Worm (Caenorhabditis elegans) whole organism, L3 larva: ENCODE measurements around the gene fbxc-58.

Experiments used
- R02D3.7 ChIP-seq: fragments of 150-350 bp; optimal IDR thresholded peaks from 2 replicates; lab custom pipeline; 2014; ENCODE audit warnings: missing biosample characterization, missing genetic modification characterization
- ZK546.5 ChIP-seq: sonication (generic microtip); optimal IDR thresholded peaks from 2 replicates; lab custom pipeline; 2017; ENCODE audit warnings: missing biosample characterization, missing genetic modification characterization
- ceh-16 ChIP-seq: sonication (generic microtip); optimal IDR thresholded peaks from 2 replicates; lab custom pipeline; 2017; ENCODE audit warnings: missing biosample characterization, missing genetic modification characterization
- ceh-82 ChIP-seq: fragments of 150-350 bp; optimal IDR thresholded peaks from 2 replicates; lab custom pipeline; 2014; ENCODE audit warnings: missing biosample characterization, missing genetic modification characterization
- ceh-9 ChIP-seq: sonication (generic microtip); optimal IDR thresholded peaks from 2 replicates; lab custom pipeline; 2018; ENCODE audit warnings: missing biosample characterization, missing genetic modification characterization
- egl-5 ChIP-seq: fragments of 150-350 bp; optimal IDR thresholded peaks from 2 replicates; lab custom pipeline; 2017; ENCODE audit warnings: missing biosample characterization, missing genetic modification reagents, missing genetic modification characterization, inconsistent platforms
- elt-1 ChIP-seq: fragments of 150-350 bp; optimal IDR thresholded peaks from 2 replicates; lab custom pipeline; 2014; ENCODE audit warnings: missing biosample characterization, missing genetic modification characterization
- elt-2 ChIP-seq: sonication (generic microtip); optimal IDR thresholded peaks from 2 replicates; lab custom pipeline; 2016; ENCODE audit warnings: missing genetic modification reagents, mild to moderate bottlenecking, missing genetic modification characterization, missing compliant biosample characterization
- elt-3 ChIP-seq, 3 experiments: fragments of 150-350 bp in 1 of 3; sonication (generic microtip) in 2 of 3; optimal IDR thresholded peaks; 2 replicates in 2 of 3; 4 replicates in 1 of 3; lab custom pipeline; 2014 to 2017; ENCODE audit warnings: missing biosample characterization in 3 of 3, missing genetic modification characterization in 3 of 3
- eor-1 ChIP-seq, 2 experiments: fragments of 150-350 bp; optimal IDR thresholded peaks; 2 replicates each; lab custom pipeline; 2014 to 2018; ENCODE audit warnings: missing biosample characterization in 2 of 2, missing genetic modification characterization in 2 of 2
- fkh-10 ChIP-seq: sonication (generic microtip); optimal IDR thresholded peaks from 2 replicates; lab custom pipeline; 2017; ENCODE audit warnings: missing biosample characterization, missing genetic modification reagents, missing genetic modification characterization
- fkh-2 ChIP-seq: fragments of 150-350 bp; optimal IDR thresholded peaks from 2 replicates; lab custom pipeline; 2014; ENCODE audit warnings: missing biosample characterization, missing genetic modification reagents, missing genetic modification characterization
- fos-1 ChIP-seq: fragments of 150-350 bp; optimal IDR thresholded peaks from 2 replicates; lab custom pipeline; 2014; ENCODE audit warnings: missing biosample characterization, missing genetic modification characterization
- hmg-11 ChIP-seq: sonication (generic microtip); optimal IDR thresholded peaks from 2 replicates; lab custom pipeline; 2016; ENCODE audit warnings: missing genetic modification characterization, missing compliant biosample characterization
- jun-1 ChIP-seq: fragments of 150-350 bp; optimal IDR thresholded peaks from 2 replicates; lab custom pipeline; 2014; ENCODE audit warnings: missing biosample characterization, missing genetic modification reagents, missing genetic modification characterization
- lin-15B ChIP-seq: fragments of 150-350 bp; optimal IDR thresholded peaks from 2 replicates; lab custom pipeline; 2014; ENCODE audit warnings: missing biosample characterization, missing genetic modification characterization
- lin-39 ChIP-seq: fragments of 150-350 bp; optimal IDR thresholded peaks from 2 replicates; lab custom pipeline; 2018; ENCODE audit warnings: missing biosample characterization, missing genetic modification reagents, missing genetic modification characterization
- lsy-12 ChIP-seq: sonication (generic microtip); optimal IDR thresholded peaks from 2 replicates; lab custom pipeline; 2016; ENCODE audit warnings: mild to moderate bottlenecking, missing genetic modification characterization, missing compliant biosample characterization
- mdl-1 ChIP-seq: fragments of 150-350 bp; optimal IDR thresholded peaks from 2 replicates; lab custom pipeline; 2014; ENCODE audit warnings: missing biosample characterization, missing genetic modification characterization
- nfya-1 ChIP-seq: sonication (generic microtip); optimal IDR thresholded peaks from 2 replicates; lab custom pipeline; 2017; ENCODE audit warnings: missing genetic modification characterization, mild to moderate bottlenecking, missing compliant biosample characterization, antibody characterized with exemption, moderate library complexity; ENCODE audit not compliant: insufficient read depth
- nhr-11 ChIP-seq: fragments of 150-350 bp; optimal IDR thresholded peaks from 2 replicates; lab custom pipeline; 2014; ENCODE audit warnings: missing biosample characterization, missing genetic modification characterization
- nhr-23 ChIP-seq: fragments of 150-350 bp; optimal IDR thresholded peaks from 2 replicates; lab custom pipeline; 2014; ENCODE audit warnings: missing biosample characterization, missing genetic modification reagents, missing genetic modification characterization
- nhr-25 ChIP-seq: sonication (generic microtip); optimal IDR thresholded peaks from 2 replicates; lab custom pipeline; 2017; ENCODE audit warnings: missing biosample characterization, missing genetic modification characterization
- nhr-43 ChIP-seq: sonication (generic microtip); optimal IDR thresholded peaks from 2 replicates; lab custom pipeline; 2016; ENCODE audit warnings: mild to moderate bottlenecking, missing genetic modification characterization, missing compliant biosample characterization; ENCODE audit not compliant: poor library complexity, severe bottlenecking
- nhr-76 ChIP-seq: fragments of 150-350 bp; sonication (generic microtip); optimal IDR thresholded peaks from 5 replicates; lab custom pipeline; 2014; ENCODE audit warnings: missing biosample characterization, missing genetic modification characterization
- pha-4 ChIP-seq: fragments of 150-350 bp; optimal IDR thresholded peaks from 2 replicates; lab custom pipeline; 2014; ENCODE audit warnings: missing biosample characterization, missing genetic modification reagents, missing genetic modification characterization
- pqm-1 ChIP-seq: fragments of 150-350 bp; optimal IDR thresholded peaks from 2 replicates; lab custom pipeline; 2017; ENCODE audit warnings: missing biosample characterization, missing genetic modification characterization, inconsistent platforms
- sea-2 ChIP-seq: fragments of 150-350 bp; sonication (generic microtip); optimal IDR thresholded peaks from 4 replicates; lab custom pipeline; 2014; ENCODE audit warnings: missing biosample characterization, missing genetic modification reagents, missing genetic modification characterization
- snpc-4 ChIP-seq: fragments of 150-350 bp; optimal IDR thresholded peaks from 2 replicates; lab custom pipeline; 2014; ENCODE audit warnings: missing biosample characterization, missing genetic modification characterization
- tbx-2 ChIP-seq: sonication (generic microtip); optimal IDR thresholded peaks from 2 replicates; lab custom pipeline; 2016; ENCODE audit warnings: mild to moderate bottlenecking, missing genetic modification characterization, missing compliant biosample characterization
- unc-39 ChIP-seq: sonication (generic microtip); optimal IDR thresholded peaks from 4 replicates; lab custom pipeline; 2017; ENCODE audit warnings: missing biosample characterization, missing genetic modification characterization
- ztf-11 ChIP-seq: fragments of 150-350 bp; optimal IDR thresholded peaks from 2 replicates; lab custom pipeline; 2014; ENCODE audit warnings: missing biosample characterization, missing genetic modification characterization
- ztf-4 ChIP-seq: fragments of 150-350 bp; optimal IDR thresholded peaks from 2 replicates; lab custom pipeline; 2014; ENCODE audit warnings: missing biosample characterization, missing genetic modification characterization

Gene fbxc-58

DNA sequence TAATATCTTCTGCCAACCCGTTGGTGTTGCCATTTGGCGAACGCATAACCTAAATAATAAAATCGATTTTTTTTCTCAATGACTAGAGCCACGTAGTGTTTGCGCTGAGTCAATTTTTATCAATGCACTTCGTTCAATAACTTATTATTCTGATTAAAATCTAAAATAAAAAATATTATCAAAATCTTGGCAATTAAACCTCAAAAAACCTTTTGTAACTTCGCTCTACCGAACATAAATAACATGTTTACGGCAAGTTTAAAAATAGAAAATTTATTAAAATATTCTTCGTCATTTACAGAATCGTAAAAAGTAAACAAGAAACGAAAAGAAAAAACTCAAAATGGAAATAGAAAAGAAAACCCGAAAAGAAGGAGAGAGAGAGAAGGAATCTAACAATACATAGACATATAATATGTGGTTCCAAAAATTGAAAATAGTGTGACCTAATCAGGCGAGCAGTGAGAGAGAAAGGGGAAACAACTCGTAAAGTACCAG, 28.2 kb upstream of the fbxc-58 start, which contains the start of gene pigc-1:
Gene pigc-1, minus strand, starts transcription at position 51 of the 498 bp plus-strand sequence.
- TF ChIP-seq ceh-82 (tag; lab: Kevin White, UChicago) (no peak), pha-4 (tag; lab: Kevin White, UChicago) (peak; percentile 80)

DNA sequence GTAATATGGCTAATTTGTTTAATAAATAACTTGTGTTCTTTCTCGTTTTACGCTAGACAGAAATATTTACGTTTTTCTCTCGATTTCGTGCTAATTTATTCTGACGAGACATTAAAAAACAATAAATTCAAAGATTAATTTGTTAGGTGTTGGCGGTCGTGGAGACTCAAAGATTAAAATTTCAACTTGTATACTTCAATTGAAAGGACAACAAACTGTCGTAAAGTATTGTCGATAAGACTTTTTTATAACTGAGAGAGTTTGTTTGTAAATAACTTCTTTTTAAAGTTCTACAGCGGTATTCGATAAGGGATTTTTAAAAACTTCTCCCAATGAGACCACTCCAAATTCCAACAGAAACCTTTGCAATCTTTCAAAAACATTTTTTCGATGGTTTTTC, 17.6 kb upstream of the fbxc-58 start:
- TF ChIP-seq fkh-2 (tag; lab: Kevin White, UChicago) (no peak), sea-2 (GFP tag; lab: Kevin White, UChicago) (no peak), elt-1 (tag; lab: Kevin White, UChicago) (no peak), tbx-2 (tag; lab: Kevin White, UChicago) (no peak), ZK546.5 (tag; lab: Kevin White, UChicago) (no peak), elt-2 (tag; lab: Kevin White, UChicago) (no peak), nhr-25 (tag; lab: Kevin White, UChicago) (no peak), egl-5 (no peak), ztf-4 (tag; lab: Kevin White, UChicago) (no peak), nfya-1 (no peak), eor-1 (tag; optimal IDR thresholded peaks at IDR 0.05; lab: Kevin White, UChicago) (no peak), ceh-82 (tag; lab: Kevin White, UChicago) (no peak), nhr-23 (tag; lab: Kevin White, UChicago) (no peak), lin-15B (tag; lab: Kevin White, UChicago) (no peak), ceh-9 (no peak)

ce11 chrIV:9366411-9366810, 4.9 kb upstream of the fbxc-58 start, which contains the start of gene pezo-1:
Gene pezo-1, minus strand, starts transcription at chrIV:9366511.
- TF ChIP-seq fkh-10 (GFP tag; lab: Kevin White, UChicago) = no peak
- TF ChIP-seq nhr-11 (tag; lab: Kevin White, UChicago) = no peak
- TF ChIP-seq sea-2 (GFP tag; lab: Kevin White, UChicago) = no peak
- TF ChIP-seq lsy-12 (tag; lab: Kevin White, UChicago) = no peak
- TF ChIP-seq jun-1 (tag; lab: Kevin White, UChicago) = no peak
- TF ChIP-seq ceh-16 (tag; lab: Kevin White, UChicago) = no peak
- no peak for TF ChIP-seq mdl-1 (tag; lab: Kevin White, UChicago)

ce11 chrIV:9367852-9368627, 3.3 kb upstream of the fbxc-58 start:
- peak; percentile 90 for TF ChIP-seq pha-4 (tag; lab: Kevin White, UChicago)
- TF ChIP-seq pqm-1 (tag; lab: Kevin White, UChicago) = peak; percentile 31
- no peak for TF ChIP-seq nhr-76 (tag; lab: Kevin White, UChicago)
- peak; percentile 21 for TF ChIP-seq snpc-4 (tag; lab: Kevin White, UChicago)
- TF ChIP-seq lsy-12 (tag; lab: Kevin White, UChicago) = no peak

DNA sequence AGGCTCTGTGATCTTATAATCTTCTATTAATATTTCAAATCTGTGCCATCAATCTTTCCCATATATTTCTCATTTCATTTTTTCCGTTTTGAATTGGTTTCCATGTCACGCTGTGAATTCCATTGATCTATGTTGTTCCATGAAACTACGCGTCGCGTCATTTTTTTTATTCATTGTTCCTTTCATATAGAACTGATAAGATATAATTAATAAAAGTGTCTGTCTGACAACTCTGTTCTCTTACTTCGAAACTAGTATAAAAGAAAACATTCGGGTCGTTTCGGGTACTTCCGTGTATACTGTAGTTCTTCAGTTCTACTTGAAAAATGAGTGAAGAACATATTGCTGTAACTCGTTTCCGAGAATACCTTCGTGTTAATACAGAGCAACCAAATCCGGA, 3.2 kb downstream of the fbxc-58 start, which contains the start of gene C10C5.3:
Gene C10C5.3, plus strand, starts transcription at position 301 of the 400 bp plus-strand sequence.
- TF ChIP-seq snpc-4 (tag; lab: Kevin White, UChicago) (no peak), lin-39 (tag; lab: Kevin White, UChicago) (no peak), R02D3.7 (tag; lab: Kevin White, UChicago) (no peak), elt-1 (tag; lab: Kevin White, UChicago) (no peak), eor-1 (tag; optimal IDR thresholded peaks at IDR 0.05; lab: Kevin White, UChicago) (no peak), ztf-11 (tag; lab: Kevin White, UChicago) (no peak), fos-1 (tag; lab: Kevin White, UChicago) (no peak), hmg-11 (tag; lab: Kevin White, UChicago) (no peak), fkh-2 (tag; lab: Kevin White, UChicago) (no peak)

DNA sequence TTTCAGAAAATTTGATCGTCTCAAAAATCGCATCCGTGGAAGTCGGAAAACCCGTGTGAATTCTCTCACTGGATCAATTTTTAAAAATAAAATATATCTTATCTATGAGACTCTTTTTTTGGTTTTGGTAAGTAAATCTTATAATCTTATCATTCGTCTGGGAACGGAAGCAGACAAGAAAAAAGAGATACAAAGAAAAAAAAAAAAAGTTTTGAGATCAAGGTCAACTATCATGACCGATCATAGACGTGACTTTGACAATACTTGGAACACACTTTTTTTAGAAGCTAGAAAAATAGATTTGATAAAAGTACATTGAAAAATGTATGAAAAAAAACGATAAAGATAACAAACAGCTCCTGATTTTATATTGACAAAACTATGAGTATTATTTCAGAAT, 5.2 kb downstream of the fbxc-58 start:
- TF ChIP-seq nhr-43 (tag; lab: Kevin White, UChicago) (peak; percentile 25), nhr-25 (tag; lab: Kevin White, UChicago) (peak; percentile 47), hmg-11 (tag; lab: Kevin White, UChicago) (no peak), elt-3 (tag; optimal IDR thresholded peaks at IDR 0.05; lab: Kevin White, UChicago) (peak in 2 of 3 experiments; percentile 11 to 88), sea-2 (GFP tag; lab: Kevin White, UChicago) (no peak), nhr-23 (tag; lab: Kevin White, UChicago) (peak; percentile 22), unc-39 (no peak)
